Worm (Caenorhabditis elegans) whole organism, L4 larva: ENCODE results near the gene rabn-5.

ENCODE experiments used
- R02D3.7 ChIP-seq: fragments of 150-350 bp; sonication (generic microtip); optimal IDR thresholded peaks from 3 replicates; lab custom pipeline; 2014; ENCODE audit warnings: missing biosample characterization, missing genetic modification characterization
- T20F7.1 ChIP-seq: fragments of 200-800 bp; sonication (Bioruptor generic); optimal IDR thresholded peaks from 2 replicates; lab custom pipeline; 2018; ENCODE audit warnings: mild to moderate bottlenecking, missing genetic modification characterization, missing compliant biosample characterization
- T26A8.4 ChIP-seq: fragments of 200-800 bp; sonication (Bioruptor generic); IDR thresholded peaks from 2 replicates; pipeline ENCODE4 v1.3.6; 2022; ENCODE audit warnings: missing genetic modification characterization, missing compliant biosample characterization
- Y48G9A.11 ChIP-seq: fragments of 200-800 bp; sonication (Bioruptor generic); IDR thresholded peaks from 2 replicates; pipeline ENCODE4 v1.3.6; 2022; ENCODE audit warnings: missing genetic modification reagents, missing genetic modification characterization, missing compliant biosample characterization
- arid-1 ChIP-seq: fragments of 200-800 bp; sonication (Bioruptor generic); conservative IDR thresholded peaks from 2 replicates; pipeline ENCODE4 v1.3.6; 2022; ENCODE audit warnings: missing genetic modification reagents, missing genetic modification characterization, missing compliant biosample characterization
- attf-4 ChIP-seq: sonication (generic microtip); optimal IDR thresholded peaks from 3 replicates; lab custom pipeline; 2017; ENCODE audit warnings: missing biosample characterization, missing genetic modification characterization
- ctbp-1 ChIP-seq: fragments of 200-800 bp; sonication (Bioruptor generic); IDR thresholded peaks from 2 replicates; pipeline ENCODE4 v1.3.6; 2022; ENCODE audit warnings: missing genetic modification reagents, missing genetic modification characterization, missing compliant biosample characterization
- daf-12 ChIP-seq: fragments of 150-350 bp; optimal IDR thresholded peaks from 2 replicates; lab custom pipeline; 2014; ENCODE audit warnings: missing biosample characterization, missing genetic modification reagents, missing genetic modification characterization
- daf-16 ChIP-seq, 3 experiments: sonication (generic microtip); optimal IDR thresholded peaks; 2 replicates each; lab custom pipeline; 2016 to 2017; ENCODE audit warnings: missing genetic modification characterization in 3 of 3, missing genetic modification reagents in 3 of 3, mild to moderate bottlenecking in 2 of 3, missing compliant biosample characterization in 2 of 3, missing biosample characterization in 1 of 3, moderate library complexity in 1 of 3
- daf-19 ChIP-seq: fragments of 200-800 bp; sonication (Bioruptor generic); conservative IDR thresholded peaks from 2 replicates; pipeline ENCODE4 v1.3.6; 2022; ENCODE audit warnings: missing genetic modification characterization, missing compliant biosample characterization
- dmd-6 ChIP-seq: fragments of 200-800 bp; sonication (Bioruptor generic); IDR thresholded peaks from 2 replicates; pipeline ENCODE4 v1.3.6; 2022; ENCODE audit warnings: missing genetic modification reagents, missing genetic modification characterization, missing compliant biosample characterization
- duxl-1 ChIP-seq: sonication (generic microtip); optimal IDR thresholded peaks from 2 replicates; lab custom pipeline; 2016; ENCODE audit warnings: mild to moderate bottlenecking, missing genetic modification characterization, moderate library complexity, missing compliant biosample characterization; ENCODE audit not compliant: poor library complexity
- dve-1 ChIP-seq: sonication (generic microtip); optimal IDR thresholded peaks from 2 replicates; lab custom pipeline; 2017; ENCODE audit warnings: antibody characterized with exemption, mild to moderate bottlenecking, missing genetic modification characterization, missing compliant biosample characterization; ENCODE audit not compliant: insufficient read depth
- hlh-11 ChIP-seq: fragments of 200-800 bp; sonication (Bioruptor generic); optimal IDR thresholded peaks from 2 replicates; lab custom pipeline; 2018; ENCODE audit warnings: mild to moderate bottlenecking, missing genetic modification characterization, missing compliant biosample characterization
- hlh-30 ChIP-seq: sonication (generic microtip); optimal IDR thresholded peaks from 2 replicates; lab custom pipeline; 2017; ENCODE audit warnings: antibody characterized with exemption, mild to moderate bottlenecking, missing genetic modification characterization, missing compliant biosample characterization; ENCODE audit not compliant: insufficient read depth
- jun-1 ChIP-seq: fragments of 150-350 bp; optimal IDR thresholded peaks from 2 replicates; lab custom pipeline; 2014; ENCODE audit warnings: missing biosample characterization, missing genetic modification reagents, missing genetic modification characterization
- lim-7 ChIP-seq: fragments of 200-800 bp; sonication (Bioruptor generic); IDR thresholded peaks from 2 replicates; pipeline ENCODE4 v1.3.6; 2022; ENCODE audit warnings: missing genetic modification characterization, missing compliant biosample characterization
- lin-1 ChIP-seq: fragments of 200-800 bp; sonication (Bioruptor generic); IDR thresholded peaks from 2 replicates; pipeline ENCODE4 v1.3.6; 2022; ENCODE audit warnings: missing genetic modification reagents, missing genetic modification characterization, missing compliant biosample characterization
- lin-38 ChIP-seq: fragments of 200-800 bp; sonication (Bioruptor generic); IDR thresholded peaks from 2 replicates; pipeline ENCODE4 v1.3.6; 2022; ENCODE audit warnings: missing genetic modification reagents, missing genetic modification characterization, missing compliant biosample characterization
- lsy-2 ChIP-seq, 2 experiments: fragments of 150-350 bp in 1 of 2; sonication (generic microtip) in 1 of 2; optimal IDR thresholded peaks; 2 replicates each; lab custom pipeline; 2014 to 2017; ENCODE audit warnings: missing biosample characterization in 2 of 2, missing genetic modification characterization in 2 of 2
- mdl-1 ChIP-seq, 2 experiments: fragments of 150-350 bp in 1 of 2; sonication (generic microtip) in 1 of 2; optimal IDR thresholded peaks; 2 replicates each; lab custom pipeline; 2014 to 2017; ENCODE audit warnings: missing biosample characterization in 2 of 2, missing genetic modification characterization in 2 of 2
- mep-1 ChIP-seq: fragments of 150-350 bp; sonication (generic microtip); optimal IDR thresholded peaks from 3 replicates; lab custom pipeline; 2014; ENCODE audit warnings: missing biosample characterization, missing genetic modification characterization
- mes-2 ChIP-seq: sonication (generic microtip); optimal IDR thresholded peaks from 2 replicates; lab custom pipeline; 2016; ENCODE audit warnings: missing genotype, mild to moderate bottlenecking, missing genetic modification characterization, missing compliant biosample characterization; ENCODE audit not compliant: poor library complexity, severe bottlenecking
- nhr-102 ChIP-seq: sonication (generic microtip); optimal IDR thresholded peaks from 2 replicates; lab custom pipeline; 2016; ENCODE audit warnings: mild to moderate bottlenecking, missing genetic modification characterization, moderate library complexity, missing compliant biosample characterization
- nhr-11 ChIP-seq: fragments of 150-350 bp; optimal IDR thresholded peaks from 2 replicates; lab custom pipeline; 2014; ENCODE audit warnings: missing biosample characterization, missing genetic modification characterization
- nhr-237 ChIP-seq: sonication (generic microtip); optimal IDR thresholded peaks from 2 replicates; lab custom pipeline; 2017; ENCODE audit warnings: missing biosample characterization, missing genetic modification characterization
- nhr-25 ChIP-seq: sonication (generic microtip); optimal IDR thresholded peaks from 2 replicates; lab custom pipeline; 2017; ENCODE audit warnings: missing genetic modification characterization, mild to moderate bottlenecking, missing compliant biosample characterization, antibody characterized with exemption, moderate library complexity, borderline replicate concordance; ENCODE audit not compliant: insufficient read depth
- nhr-28 ChIP-seq: fragments of 150-350 bp; optimal IDR thresholded peaks from 2 replicates; lab custom pipeline; 2014; ENCODE audit warnings: missing biosample characterization, missing genetic modification characterization
- nhr-6 ChIP-seq: fragments of 150-350 bp; optimal IDR thresholded peaks from 2 replicates; lab custom pipeline; 2014; ENCODE audit warnings: missing biosample characterization, missing genetic modification characterization
- nhr-77 ChIP-seq: fragments of 150-350 bp; optimal IDR thresholded peaks from 2 replicates; lab custom pipeline; 2014; ENCODE audit warnings: missing biosample characterization, missing genetic modification characterization
- pha-4 ChIP-seq, 2 experiments: fragments of 150-350 bp in 1 of 2; fragments of 200-800 bp in 1 of 2; sonication (Bioruptor generic) in 1 of 2; IDR thresholded peaks in 1 of 2; optimal IDR thresholded peaks in 1 of 2; 2 replicates each; pipeline versions ENCODE4 v1.3.6 to Lab custom; 2014 to 2022; ENCODE audit warnings: missing genetic modification characterization in 2 of 2, missing genetic modification reagents in 2 of 2, missing biosample characterization in 1 of 2, missing compliant biosample characterization in 1 of 2
- php-3 ChIP-seq: fragments of 200-800 bp; sonication (Bioruptor generic); IDR thresholded peaks from 2 replicates; pipeline ENCODE4 v1.3.6; 2022; ENCODE audit warnings: missing genetic modification reagents, missing genetic modification characterization, missing compliant biosample characterization
- pqm-1 ChIP-seq: sonication (generic microtip); optimal IDR thresholded peaks from 2 replicates; lab custom pipeline; 2017; ENCODE audit warnings: missing biosample characterization, missing genetic modification characterization
- snpc-4 ChIP-seq: fragments of 150-350 bp; optimal IDR thresholded peaks from 2 replicates; lab custom pipeline; 2014; ENCODE audit warnings: missing biosample characterization, missing genetic modification characterization
- spr-1 ChIP-seq: sonication (generic microtip); optimal IDR thresholded peaks from 2 replicates; lab custom pipeline; 2016; ENCODE audit warnings: mild to moderate bottlenecking, missing genetic modification characterization, missing compliant biosample characterization
- unc-130 ChIP-seq: sonication (generic microtip); optimal IDR thresholded peaks from 2 replicates; lab custom pipeline; 2016; ENCODE audit warnings: missing genetic modification reagents, missing genetic modification characterization, missing compliant biosample characterization
- unc-39 ChIP-seq: sonication (generic microtip); optimal IDR thresholded peaks from 2 replicates; lab custom pipeline; 2017; ENCODE audit warnings: missing biosample characterization, missing genetic modification characterization
- zfp-2 ChIP-seq: sonication (generic microtip); optimal IDR thresholded peaks from 2 replicates; lab custom pipeline; 2016; ENCODE audit warnings: mild to moderate bottlenecking, missing genetic modification characterization, missing compliant biosample characterization
- ztf-7 ChIP-seq: fragments of 150-350 bp; optimal IDR thresholded peaks from 2 replicates; lab custom pipeline; 2014; ENCODE audit warnings: missing biosample characterization, missing genetic modification characterization

rabn-5 gene

ce11 chrIII:5838159-5839046 lies 25.9 kb upstream of the rabn-5 start (continued):
- TF ChIP-seq spr-1: no peak
- TF ChIP-seq arid-1: no peak
- no peak for TF ChIP-seq jun-1 (tag; lab: Kevin White, UChicago)
- no peak for TF ChIP-seq unc-130
- peak; percentile 67 for TF ChIP-seq nhr-6
- TF ChIP-seq nhr-237: no peak
- TF ChIP-seq T26A8.4 (GFP tag; lab: Robert Waterston, UW): peak; percentile 27; the same call in 1 of the 2 replicates
- peak; percentile 6 for TF ChIP-seq nhr-102 (tag; lab: Kevin White, UChicago)
- TF ChIP-seq duxl-1 (tag; lab: Kevin White, UChicago): peak; percentile 15
- no peak for TF ChIP-seq ctbp-1 (GFP tag; lab: Robert Waterston, UW)
- peak; percentile 55 to 58 for TF ChIP-seq lsy-2 (tag; optimal IDR thresholded peaks at IDR 0.05; lab: Kevin White, UChicago)
- 0 out of 2 replicates have a peak, but pooled peaks have one; percentile 18 for TF ChIP-seq lin-38 (GFP tag; lab: Robert Waterston, UW)
- TF ChIP-seq Y48G9A.11 (GFP tag; lab: Robert Waterston, UW): no peak
- TF ChIP-seq nhr-25 (tag; lab: Kevin White, UChicago): no peak
- no peak for TF ChIP-seq ztf-7 (tag; lab: Kevin White, UChicago)
- TF ChIP-seq zfp-2 (tag; lab: Kevin White, UChicago): no peak
- peak; percentile 74 for TF ChIP-seq T20F7.1 (GFP tag; lab: Kevin White, UChicago)
- TF ChIP-seq daf-12 (tag; lab: Kevin White, UChicago): no peak
- TF ChIP-seq attf-4: no peak
- no peak for TF ChIP-seq lim-7 (GFP tag; lab: Robert Waterston, UW)
- no peak for TF ChIP-seq snpc-4 (tag; lab: Kevin White, UChicago)
- TF ChIP-seq R02D3.7: no peak
- no peak for TF ChIP-seq unc-39
- no peak for TF ChIP-seq pha-4 (GFP tag; IDR thresholded peaks at IDR 0.05; lab: Robert Waterston, UW)
- no peak for TF ChIP-seq pha-4 (tag; optimal IDR thresholded peaks at IDR 0.05; lab: Kevin White, UChicago)
- TF ChIP-seq, all 104 proteins: peak for 30

- TF ChIP-seq daf-16 (GFP tag; optimal IDR thresholded peaks at IDR 0.05; lab: Kevin White, UChicago) (peak in 1 of 2 experiments; percentile 53), daf-16 (tag; optimal IDR thresholded peaks at IDR 0.05; lab: Kevin White, UChicago) (peak; percentile 96), daf-19 (0 out of 2 replicates have a peak, but pooled peaks have one; percentile 42), hlh-30 (peak; percentile 73), pqm-1 (tag; lab: Kevin White, UChicago) (peak; percentile 51), T20F7.1 (GFP tag; lab: Kevin White, UChicago) (peak; percentile 61), lsy-2 (tag; optimal IDR thresholded peaks at IDR 0.05; lab: Kevin White, UChicago) (peak in 1 of 2 experiments; percentile 1), lin-1 (GFP tag; lab: Robert Waterston, UW) (0 out of 2 replicates have a peak, but pooled peaks have one; percentile 27), mes-2 (tag; lab: Kevin White, UChicago) (peak; percentile 21), nhr-77 (tag; lab: Kevin White, UChicago) (no peak), mep-1 (no peak), dmd-6 (peak; percentile 74), mdl-1 (tag; optimal IDR thresholded peaks at IDR 0.05; lab: Kevin White, UChicago) (peak in 1 of 2 experiments; percentile 30), nhr-6 (peak; percentile 49), nhr-11 (tag; lab: Kevin White, UChicago) (no peak), php-3 (GFP tag; lab: Robert Waterston, UW) (no peak), dve-1 (tag; lab: Kevin White, UChicago) (peak; percentile 88), hlh-11 (tag; lab: Kevin White, UChicago) (peak; percentile 62), nhr-28 (peak; percentile 60)
Observed at ce11 chrIII:5839147-5839546, 25.2 kb upstream of the rabn-5 start.
